Fruit fly (Drosophila melanogaster) whole organism, embryonic: ENCODE measurements around the gene HIPP1.

ENCODE experiments used
- Abd-B ChIP-seq: fragments of 200-800 bp; sonication (Bioruptor generic); optimal IDR thresholded peaks from 2 replicates; lab custom pipeline; 2018; ENCODE audit warnings: missing biosample characterization, mild to moderate bottlenecking, missing genetic modification characterization, moderate library complexity
- Blimp-1 ChIP-seq: fragments of 200-800 bp; sonication (Bioruptor generic); optimal IDR thresholded peaks from 3 replicates; lab custom pipeline; 2018; ENCODE audit warnings: missing biosample characterization, missing genetic modification characterization, mild to moderate bottlenecking, moderate library complexity, missing genetic modification reagents
- CG10654 ChIP-seq: fragments of 200-800 bp; sonication (Bioruptor generic); optimal IDR thresholded peaks from 2 replicates; lab custom pipeline; 2016; ENCODE audit warnings: missing biosample characterization, missing genetic modification characterization
- CG12104 ChIP-seq: fragments of 200-800 bp; sonication (Bioruptor generic); optimal IDR thresholded peaks from 3 replicates; lab custom pipeline; 2016; ENCODE audit warnings: missing biosample characterization, missing genetic modification characterization
- CG12769 ChIP-seq: fragments of 200-800 bp; sonication (Bioruptor generic); optimal IDR thresholded peaks from 2 replicates; lab custom pipeline; 2019; ENCODE audit warnings: missing biosample characterization, mild to moderate bottlenecking, missing genetic modification characterization, moderate library complexity
- CG15269 ChIP-seq: fragments of 200-800 bp; sonication (Bioruptor generic); optimal IDR thresholded peaks from 2 replicates; lab custom pipeline; 2018; ENCODE audit warnings: missing biosample characterization, mild to moderate bottlenecking, missing genetic modification characterization, moderate library complexity
- CG15479 ChIP-seq: fragments of 200-800 bp; sonication (Bioruptor generic); optimal IDR thresholded peaks from 3 replicates; lab custom pipeline; 2019; ENCODE audit warnings: missing biosample characterization, mild to moderate bottlenecking, missing genetic modification characterization, moderate library complexity
- CG15696 ChIP-seq: fragments of 200-800 bp; sonication (Bioruptor generic); optimal IDR thresholded peaks from 2 replicates; lab custom pipeline; 2019; ENCODE audit warnings: missing biosample characterization, mild to moderate bottlenecking, missing genetic modification characterization, moderate library complexity
- CG16779 ChIP-seq: fragments of 200-800 bp; sonication (Bioruptor generic); IDR thresholded peaks from 2 replicates; pipeline ENCODE4 v1.3.6; 2022; ENCODE audit warnings: missing biosample characterization, missing genetic modification characterization
- CG17361 ChIP-seq: fragments of 200-800 bp; sonication (Bioruptor generic); IDR thresholded peaks from 3 replicates; pipeline ENCODE4 v1.3.6; 2022; ENCODE audit warnings: missing biosample characterization, missing genetic modification characterization
- CG18619 ChIP-seq: fragments of 200-800 bp; sonication (Bioruptor generic); optimal IDR thresholded peaks from 3 replicates; lab custom pipeline; 2017; ENCODE audit warnings: missing biosample characterization, mild to moderate bottlenecking, missing genetic modification characterization
- CG2678 ChIP-seq: fragments of 200-800 bp; sonication (Bioruptor generic); optimal IDR thresholded peaks from 3 replicates; lab custom pipeline; 2019; ENCODE audit warnings: missing biosample characterization, mild to moderate bottlenecking, missing genetic modification characterization, moderate library complexity
- CG30431 ChIP-seq: fragments of 200-800 bp; sonication (Bioruptor generic); optimal IDR thresholded peaks from 2 replicates; lab custom pipeline; 2017; ENCODE audit warnings: missing biosample characterization, missing genetic modification characterization
- CG34422 ChIP-seq: fragments of 200-800 bp; sonication (Bioruptor generic); IDR thresholded peaks from 3 replicates; pipeline ENCODE4 v1.3.6; 2022; ENCODE audit warnings: missing biosample characterization, missing genetic modification characterization
- CG3838 ChIP-seq: fragments of 200-800 bp; sonication (Bioruptor generic); optimal IDR thresholded peaks from 3 replicates; lab custom pipeline; 2016; ENCODE audit warnings: missing biosample characterization, missing genetic modification characterization
- CG4707 ChIP-seq: fragments of 200-800 bp; sonication (Bioruptor generic); optimal IDR thresholded peaks from 2 replicates; lab custom pipeline; 2018; ENCODE audit warnings: missing biosample characterization, mild to moderate bottlenecking, missing genetic modification characterization, moderate library complexity
- CG6791 ChIP-seq: fragments of 200-800 bp; sonication (Bioruptor generic); IDR thresholded peaks from 3 replicates; pipeline ENCODE4 v1.3.6; 2022; ENCODE audit warnings: missing biosample characterization, missing genetic modification characterization; ENCODE audit not compliant: partially characterized antibody
- CG7839 ChIP-seq: fragments of 200-800 bp; sonication (Bioruptor generic); optimal IDR thresholded peaks from 3 replicates; lab custom pipeline; 2018; ENCODE audit warnings: missing biosample characterization, mild to moderate bottlenecking, missing genetic modification characterization, moderate library complexity
- CG8388 ChIP-seq: fragments of 200-800 bp; sonication (Bioruptor generic); optimal IDR thresholded peaks from 2 replicates; lab custom pipeline; 2019; ENCODE audit warnings: missing biosample characterization, mild to moderate bottlenecking, missing genetic modification characterization, moderate library complexity
- CG8478 ChIP-seq: fragments of >200 bp; optimal IDR thresholded peaks from 2 replicates; lab custom pipeline; 2018
- CG9437 ChIP-seq: fragments of 200-800 bp; sonication (Bioruptor generic); optimal IDR thresholded peaks from 2 replicates; lab custom pipeline; 2018; ENCODE audit warnings: missing biosample characterization, mild to moderate bottlenecking, missing genetic modification characterization
- CoRest ChIP-seq: fragments of 200-800 bp; sonication (Bioruptor generic); optimal IDR thresholded peaks from 3 replicates; lab custom pipeline; 2018; ENCODE audit warnings: missing biosample characterization, mild to moderate bottlenecking, missing genetic modification characterization, moderate library complexity
- Eip74EF ChIP-seq, 2 experiments: fragments of 200-800 bp in 1 of 2; fragments of >200 bp in 1 of 2; sonication (Bioruptor generic) in 1 of 2; optimal IDR thresholded peaks; 2 replicates each; lab custom pipeline; 2017 to 2019; ENCODE audit warnings: missing biosample characterization in 2 of 2, missing genetic modification characterization in 2 of 2, mild to moderate bottlenecking in 1 of 2, moderate library complexity in 1 of 2
- HmgZ ChIP-seq: fragments of 200-800 bp; sonication (Bioruptor generic); optimal IDR thresholded peaks from 2 replicates; lab custom pipeline; 2018; ENCODE audit warnings: missing biosample characterization, mild to moderate bottlenecking, missing genetic modification characterization
- Lpt ChIP-seq: fragments of >200 bp; optimal IDR thresholded peaks from 2 replicates; lab custom pipeline; 2018; ENCODE audit warnings: missing biosample characterization, missing genetic modification characterization
- Mad ChIP-seq: fragments of 200-800 bp; sonication (Bioruptor generic); optimal IDR thresholded peaks from 2 replicates; lab custom pipeline; 2016; ENCODE audit warnings: missing biosample characterization, missing genetic modification characterization
- Mrtf ChIP-seq: fragments of 200-800 bp; sonication (Bioruptor generic); IDR thresholded peaks from 3 replicates; pipeline ENCODE4 v1.3.6; 2022; ENCODE audit warnings: missing biosample characterization, missing genetic modification characterization
- NK7.1 ChIP-seq: fragments of 200-800 bp; sonication (Bioruptor generic); optimal IDR thresholded peaks from 3 replicates; lab custom pipeline; 2016; ENCODE audit warnings: missing biosample characterization, missing genetic modification characterization
- Pdp1 ChIP-seq, 2 experiments: fragments of 200-800 bp; sonication (Bioruptor generic); optimal IDR thresholded peaks; 3 replicates each; lab custom pipeline; 2016; ENCODE audit warnings: missing biosample characterization in 2 of 2, missing genetic modification characterization in 2 of 2, mild to moderate bottlenecking in 1 of 2, moderate library complexity in 1 of 2
- Side ChIP-seq: fragments of 200-800 bp; sonication (Bioruptor generic); optimal IDR thresholded peaks from 2 replicates; lab custom pipeline; 2016; ENCODE audit warnings: missing biosample characterization, missing genetic modification characterization
- TFAM ChIP-seq: fragments of 200-800 bp; sonication (Bioruptor generic); optimal IDR thresholded peaks from 2 replicates; lab custom pipeline; 2017; ENCODE audit warnings: missing biosample characterization, missing genetic modification characterization, inconsistent platforms
- Xbp1 ChIP-seq: fragments of 200-800 bp; sonication (Bioruptor generic); optimal IDR thresholded peaks from 3 replicates; lab custom pipeline; 2016; ENCODE audit warnings: missing biosample characterization, mild to moderate bottlenecking, missing genetic modification characterization
- YL-1 ChIP-seq: fragments of 200-800 bp; sonication (Bioruptor generic); optimal IDR thresholded peaks from 3 replicates; lab custom pipeline; 2017; ENCODE audit warnings: missing biosample characterization, mild to moderate bottlenecking, missing genetic modification characterization
- bab2 ChIP-seq: fragments of 200-800 bp; sonication (Bioruptor generic); optimal IDR thresholded peaks from 2 replicates; lab custom pipeline; 2016; ENCODE audit warnings: missing biosample characterization, missing genetic modification characterization
- bcd ChIP-seq: fragments of 200-800 bp; sonication (Bioruptor generic); optimal IDR thresholded peaks from 2 replicates; lab custom pipeline; 2017; ENCODE audit warnings: missing biosample characterization, mild to moderate bottlenecking, missing genetic modification characterization
- cas ChIP-seq: fragments of 200-800 bp; sonication (Bioruptor generic); IDR thresholded peaks from 2 replicates; pipeline ENCODE4 v1.3.6; 2022; ENCODE audit warnings: missing biosample characterization, missing genetic modification characterization
- cato ChIP-seq: fragments of 200-800 bp; sonication (Bioruptor generic); optimal IDR thresholded peaks from 2 replicates; lab custom pipeline; 2016; ENCODE audit warnings: missing biosample characterization, missing genetic modification characterization, borderline replicate concordance
- chm ChIP-seq: fragments of 200-800 bp; sonication (Bioruptor generic); IDR thresholded peaks from 2 replicates; pipeline ENCODE4 v1.3.6; 2022; ENCODE audit warnings: missing biosample characterization, missing genetic modification characterization
- dmrt11E ChIP-seq: fragments of 200-800 bp; sonication (Bioruptor generic); optimal IDR thresholded peaks from 3 replicates; lab custom pipeline; 2018; ENCODE audit warnings: missing biosample characterization, mild to moderate bottlenecking, missing genetic modification characterization, moderate library complexity
- fd96Cb ChIP-seq: fragments of 200-800 bp; sonication (Bioruptor generic); optimal IDR thresholded peaks from 2 replicates; lab custom pipeline; 2018; ENCODE audit warnings: missing biosample characterization, mild to moderate bottlenecking, missing genetic modification characterization, moderate library complexity
- knrl ChIP-seq: fragments of 200-800 bp; sonication (Bioruptor generic); IDR thresholded peaks from 3 replicates; pipeline ENCODE4 v1.3.6; 2022; ENCODE audit warnings: missing biosample characterization, missing genetic modification characterization; ENCODE audit not compliant: partially characterized antibody
- lab ChIP-seq: fragments of 200-800 bp; sonication (Bioruptor generic); optimal IDR thresholded peaks from 3 replicates; lab custom pipeline; 2017; ENCODE audit warnings: missing biosample characterization, missing genetic modification characterization, mild to moderate bottlenecking, moderate library complexity, missing genetic modification reagents
- lbe ChIP-seq: fragments of 200-800 bp; sonication (Bioruptor generic); optimal IDR thresholded peaks from 2 replicates; lab custom pipeline; 2016; ENCODE audit warnings: missing biosample characterization, mild to moderate bottlenecking, missing genetic modification characterization
- nerfin-1 ChIP-seq: fragments of 200-800 bp; sonication (Bioruptor generic); optimal IDR thresholded peaks from 3 replicates; lab custom pipeline; 2019; ENCODE audit warnings: missing biosample characterization, mild to moderate bottlenecking, missing genetic modification characterization, moderate library complexity
- nerfin-2 ChIP-seq: fragments of 200-800 bp; sonication (Bioruptor generic); IDR thresholded peaks from 2 replicates; pipeline ENCODE4 v1.3.6; 2022; ENCODE audit warnings: missing biosample characterization, missing genetic modification characterization; ENCODE audit not compliant: partially characterized antibody
- phol ChIP-seq: fragments of 200-800 bp; sonication (Bioruptor generic); optimal IDR thresholded peaks from 3 replicates; lab custom pipeline; 2018; ENCODE audit warnings: missing biosample characterization, mild to moderate bottlenecking, missing genetic modification characterization, moderate library complexity
- ssp ChIP-seq: fragments of 200-800 bp; sonication (Bioruptor generic); IDR thresholded peaks from 2 replicates; pipeline ENCODE4 v1.3.6; 2022; ENCODE audit warnings: missing biosample characterization, missing genetic modification characterization
- vfl ChIP-seq: fragments of 200-800 bp; sonication (Bioruptor generic); optimal IDR thresholded peaks from 2 replicates; lab custom pipeline; 2016; ENCODE audit warnings: missing biosample characterization, missing genetic modification characterization

Gene HIPP1

DNA sequence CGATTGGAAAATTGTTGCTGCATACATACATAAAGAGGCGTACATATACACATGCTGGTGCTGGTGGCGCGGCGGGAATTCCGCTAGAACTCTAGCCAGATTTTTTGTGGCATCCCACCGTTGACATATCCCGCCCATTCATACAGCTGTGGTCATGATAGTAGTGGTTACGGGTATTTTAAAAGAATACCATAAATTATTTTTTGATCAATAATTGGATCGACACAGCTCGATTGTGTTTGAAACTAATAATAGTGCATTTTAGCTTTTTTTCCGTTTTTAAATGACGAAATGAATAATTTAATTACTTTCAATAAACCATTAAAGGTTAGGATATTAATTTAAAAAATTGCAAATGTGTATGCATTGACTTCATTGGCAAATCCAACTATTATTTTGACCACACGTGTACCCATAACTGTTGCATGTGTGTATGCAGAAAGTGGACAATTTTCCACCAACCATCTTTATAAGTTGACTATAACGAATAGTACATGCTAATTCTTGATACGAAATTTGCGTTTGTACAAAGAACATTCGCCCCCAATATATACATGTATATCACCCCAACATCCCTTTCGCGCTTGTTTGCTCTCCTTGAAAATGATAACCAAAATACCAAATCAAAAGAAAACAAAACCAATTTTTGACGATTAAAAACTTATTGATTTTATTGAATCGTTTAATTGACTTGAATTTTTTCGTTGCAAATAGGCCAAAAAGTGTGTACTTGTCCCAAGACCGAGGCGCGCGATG is 37.4 kb upstream of the HIPP1 start (continued):
- TF ChIP-seq CG6791 (GFP tag; lab: Robert Waterston, UW), result no peak
- TF ChIP-seq knrl (GFP tag; lab: Robert Waterston, UW), result no peak
- peak; percentile 55 for TF ChIP-seq CoRest (tag; lab: Kevin White, UChicago)
- TF ChIP-seq lbe (GFP tag; lab: Kevin White, UChicago), result peak; percentile 49
- TF ChIP-seq Blimp-1, result peak; percentile 80
- TF ChIP-seq ssp (GFP tag; lab: Robert Waterston, UW), result 0 out of 2 replicates have a peak, but pooled peaks have one; percentile 38
- TF ChIP-seq nerfin-2 (GFP tag; lab: Robert Waterston, UW), result no peak
- no peak for TF ChIP-seq CG15479 (GFP tag; lab: Kevin White, UChicago)
- no peak for TF ChIP-seq Lpt (GFP tag; lab: Kevin White, UChicago)
- TF ChIP-seq HmgZ (tag; lab: Kevin White, UChicago), result peak; percentile 63
- peak; percentile 74 for TF ChIP-seq CG18619 (GFP tag; lab: Kevin White, UChicago)
- peak; percentile 77 for TF ChIP-seq CG12104 (GFP tag; lab: Kevin White, UChicago)
- TF ChIP-seq cato (GFP tag; lab: Kevin White, UChicago), result peak; percentile 44
- TF ChIP-seq CG3838 (GFP tag; lab: Kevin White, UChicago), result no peak
- TF ChIP-seq dmrt11E (tag; lab: Kevin White, UChicago), result peak; percentile 70
- peak; percentile 63; the same call in 1 of the 2 replicates for TF ChIP-seq CG16779 (GFP tag; lab: Robert Waterston, UW)
- TF ChIP-seq CG15696 (tag; lab: Kevin White, UChicago), result peak; percentile 12
- no peak for TF ChIP-seq phol (tag; lab: Kevin White, UChicago)
- TF ChIP-seq CG10654, result peak; percentile 61
- peak; percentile 40 for TF ChIP-seq YL-1 (GFP tag; lab: Kevin White, UChicago)
- peak; percentile 57; the same call in 1 of the 3 replicates for TF ChIP-seq Mrtf
- TF ChIP-seq CG7839 (tag; lab: Kevin White, UChicago), result peak; percentile 81
- TF ChIP-seq CG8388, result peak; percentile 81
- 0 out of 2 replicates have a peak, but pooled peaks have one; percentile 38 for TF ChIP-seq cas
- peak; percentile 13 for TF ChIP-seq NK7.1 (GFP tag; lab: Kevin White, UChicago)
- TF ChIP-seq CG9437 (GFP tag; lab: Kevin White, UChicago), result peak; percentile 39
- TF ChIP-seq Mad (GFP tag; lab: Kevin White, UChicago), result peak; percentile 55
- TF ChIP-seq fd96Cb (tag; lab: Kevin White, UChicago), result peak; percentile 73
- TF ChIP-seq Side, result peak; percentile 49
- TF ChIP-seq bcd (GFP tag; lab: Kevin White, UChicago), result peak; percentile 71
- peak; percentile 48 for TF ChIP-seq CG30431
- no peak for TF ChIP-seq CG8478 (lab: Kevin White, UChicago)
- TF ChIP-seq lab (GFP tag; lab: Kevin White, UChicago), result peak; percentile 88
- TF ChIP-seq Abd-B (GFP tag; lab: Kevin White, UChicago), result peak; percentile 51
- peak; percentile 49 for TF ChIP-seq nerfin-1 (tag; lab: Kevin White, UChicago)
- TF ChIP-seq CG15269 (tag; lab: Kevin White, UChicago), result peak; percentile 78
- peak; percentile 75 to 78 for TF ChIP-seq Pdp1 (GFP tag; optimal IDR thresholded peaks at IDR 0.05; lab: Kevin White, UChicago)
- no peak for TF ChIP-seq TFAM (GFP tag; lab: Kevin White, UChicago)
- peak; percentile 86 for TF ChIP-seq chm (GFP tag; lab: Robert Waterston, UW)
- TF ChIP-seq Eip74EF (GFP tag; optimal IDR thresholded peaks at IDR 0.05; lab: Kevin White, UChicago), result peak in 1 of 2 experiments; percentile 75
- TF ChIP-seq vfl (GFP tag; lab: Kevin White, UChicago), result peak; percentile 38
- peak; percentile 87 for TF ChIP-seq CG34422 (GFP tag; lab: Robert Waterston, UW)
- TF ChIP-seq CG2678 (tag; lab: Kevin White, UChicago), result peak; percentile 84
- peak; percentile 70 for TF ChIP-seq CG4707
- TF ChIP-seq Xbp1 (GFP tag; lab: Kevin White, UChicago), result peak; percentile 83
- TF ChIP-seq CG17361, result peak; percentile 68
- TF ChIP-seq CG12769 (tag; lab: Kevin White, UChicago), result peak; percentile 88
- TF ChIP-seq bab2 (GFP tag; lab: Kevin White, UChicago), result peak; percentile 77
